Fruit fly (Drosophila melanogaster): Measurements from ENCODE around the gene PolZ2.

The PolZ2 gene

dm6 chr3R:5606477-5606876 is 17.8 kb downstream of the PolZ2 start, which contains the start of gene asl (continued):
- TF ChIP-seq Hr39 (optimal IDR thresholded peaks at IDR 0.05) (no peak), slbo (GFP tag; IDR thresholded peaks at IDR 0.05) (peak; percentile 62), E2f2 (GFP tag; IDR thresholded peaks at IDR 0.05) (peak; percentile 84), ash1 (GFP tag; optimal IDR thresholded peaks at IDR 0.05) (no peak), HLH4C (GFP tag; IDR thresholded peaks at IDR 0.05; ENCODE audit: partially characterized antibody) (no peak), exex (tag; optimal IDR thresholded peaks at IDR 0.05) (no peak), pan (optimal IDR thresholded peaks at IDR 0.05) (no peak), pan (GFP tag; optimal IDR thresholded peaks at IDR 0.05 in 1 of 2, IDR thresholded peaks at IDR 0.05 in 1 of 2) (peak in 1 of 2 experiments; percentile 47), cas (GFP tag; IDR thresholded peaks at IDR 0.05) (no peak), chinmo (GFP tag; IDR thresholded peaks at IDR 0.05; ENCODE audit: partially characterized antibody) (0 out of 4 replicates have a peak, but pooled peaks have one; percentile 58), sd (tag; optimal IDR thresholded peaks at IDR 0.05) (peak; percentile 82), CG4360 (GFP tag; IDR thresholded peaks at IDR 0.05) (no peak), sob (GFP tag; IDR thresholded peaks at IDR 0.05) (peak; percentile 48; the same call in 1 of the 2 replicates), Ravus (GFP tag; IDR thresholded peaks at IDR 0.05) (no peak), pnt (GFP tag; optimal IDR thresholded peaks at IDR 0.05) (peak; percentile 45), pb (GFP tag; optimal IDR thresholded peaks at IDR 0.05) (peak; percentile 14), org-1 (GFP tag; optimal IDR thresholded peaks at IDR 0.05) (no peak), Hsf (GFP tag; optimal IDR thresholded peaks at IDR 0.05) (peak; percentile 64), CG9727 (GFP tag; optimal IDR thresholded peaks at IDR 0.05) (peak; percentile 41), CG12942 (GFP tag; optimal IDR thresholded peaks at IDR 0.05) (peak; percentile 4), toy (GFP tag; IDR thresholded peaks at IDR 0.05) (no peak), da (GFP tag; optimal IDR thresholded peaks at IDR 0.05) (no peak), H2.0 (GFP tag; IDR thresholded peaks at IDR 0.05) (no peak), gro (GFP tag; optimal IDR thresholded peaks at IDR 0.05) (peak; percentile 51), Hey (tag; optimal IDR thresholded peaks at IDR 0.05) (no peak), CG6689 (GFP tag; IDR thresholded peaks at IDR 0.05) (peak; percentile 67), chm (GFP tag; IDR thresholded peaks at IDR 0.05) (no peak), CTCF (GFP tag; optimal IDR thresholded peaks at IDR 0.05) (peak; percentile 94), sens-2 (GFP tag; IDR thresholded peaks at IDR 0.05) (no peak), CG4820 (GFP tag; optimal IDR thresholded peaks at IDR 0.05) (peak; percentile 27), cad (GFP tag; optimal IDR thresholded peaks at IDR 0.05) (no peak), NC2β (GFP tag; optimal IDR thresholded peaks at IDR 0.05) (peak; percentile 55), vnd (GFP tag; IDR thresholded peaks at IDR 0.05; ENCODE audit: partially characterized antibody) (no peak), so (GFP tag; IDR thresholded peaks at IDR 0.05) (no peak), Aef1 (GFP tag; IDR thresholded peaks at IDR 0.05) (no peak; the same call in 2 of the 3 replicates), CoRest (tag; optimal IDR thresholded peaks at IDR 0.05) (peak; percentile 81), zfh2 (GFP tag; optimal IDR thresholded peaks at IDR 0.05) (peak; percentile 51), tap (tag; optimal IDR thresholded peaks at IDR 0.05) (no peak), br (optimal IDR thresholded peaks at IDR 0.05) (no peak), CG13624 (GFP tag; optimal IDR thresholded peaks at IDR 0.05) (peak; percentile 49), esg (GFP tag; conservative IDR thresholded peaks at IDR 0.05) (peak; percentile 40; the same call in 1 of the 2 replicates), CG8281 (tag; optimal IDR thresholded peaks at IDR 0.05) (no peak), ems (GFP tag; optimal IDR thresholded peaks at IDR 0.05) (peak; percentile 52), bab2 (GFP tag; optimal IDR thresholded peaks at IDR 0.05) (peak; percentile 36), CG17359 (tag; optimal IDR thresholded peaks at IDR 0.05) (peak; percentile 70), CG12659 (GFP tag; optimal IDR thresholded peaks at IDR 0.05) (peak; percentile 88), GATAe (GFP tag; conservative IDR thresholded peaks at IDR 0.05) (no peak), grn (GFP tag; optimal IDR thresholded peaks at IDR 0.05) (no peak), Chrac-16 (GFP tag; optimal IDR thresholded peaks at IDR 0.05) (peak; percentile 55), croc (GFP tag; conservative IDR thresholded peaks at IDR 0.05) (peak; percentile 18; the same call in 1 of the 3 replicates), Doc3 (GFP tag; IDR thresholded peaks at IDR 0.05; ENCODE audit: partially characterized antibody) (no peak), CG11247 (GFP tag; IDR thresholded peaks at IDR 0.05) (peak; percentile 51; the same call in 1 of the 2 replicates), CG6791 (GFP tag; IDR thresholded peaks at IDR 0.05; ENCODE audit: partially characterized antibody) (peak; percentile 57; the same call in 1 of the 3 replicates), MBD-R2 (GFP tag; IDR thresholded peaks at IDR 0.05) (peak; percentile 86)

All from whole organism, embryonic.